Worm (Caenorhabditis elegans) whole organism, young adult: Measurements from ENCODE around the gene srw-102.
A peak's percentile ranks its signal among the peaks of the same experiment; 100 is the strongest.

Experiments used
- B0019.2 ChIP-seq: fragments of 200-800 bp; sonication (Bioruptor generic); conservative IDR thresholded peaks from 2 replicates; pipeline ENCODE4 v1.3.6; 2022; ENCODE audit warnings: missing genetic modification reagents, missing genetic modification characterization, missing compliant biosample characterization
- C06A6.2 ChIP-seq: fragments of 200-800 bp; sonication (Bioruptor generic); conservative IDR thresholded peaks from 2 replicates; pipeline ENCODE4 v1.3.6; 2022; ENCODE audit warnings: missing genetic modification characterization, missing compliant biosample characterization
- C17E4.6 ChIP-seq: fragments of 200-800 bp; sonication (Bioruptor generic); IDR thresholded peaks from 2 replicates; pipeline ENCODE4 v1.3.6; 2022; ENCODE audit warnings: missing genetic modification reagents, missing genetic modification characterization, missing compliant biosample characterization
- D2030.7 ChIP-seq: fragments of 200-800 bp; sonication (Bioruptor generic); IDR thresholded peaks from 2 replicates; pipeline ENCODE4 v1.3.6; 2022; ENCODE audit warnings: missing genetic modification reagents, missing genetic modification characterization, missing compliant biosample characterization
- K11D2.4 ChIP-seq: fragments of 200-800 bp; sonication (Bioruptor generic); IDR thresholded peaks from 2 replicates; pipeline ENCODE4 v1.3.6; 2022; ENCODE audit warnings: missing genetic modification reagents, missing genetic modification characterization, missing compliant biosample characterization
- ama-1 ChIP-seq, 3 experiments: fragments of 150-350 bp in 1 of 3; sonication (generic microtip) in 2 of 3; optimal IDR thresholded peaks; 2 replicates each; lab custom pipeline; 2014 to 2018; ENCODE audit warnings: missing biosample characterization in 2 of 3, missing genetic modification characterization in 2 of 3, missing genetic modification reagents in 2 of 3
- egl-44 ChIP-seq: fragments of 200-800 bp; sonication (Bioruptor generic); IDR thresholded peaks from 2 replicates; pipeline ENCODE4 v1.3.6; 2022; ENCODE audit warnings: missing genetic modification reagents, missing genetic modification characterization, missing compliant biosample characterization
- ets-4 ChIP-seq: fragments of 200-800 bp; sonication (Bioruptor generic); optimal IDR thresholded peaks from 2 replicates; lab custom pipeline; 2018; ENCODE audit warnings: mild to moderate bottlenecking, missing genetic modification characterization, missing compliant biosample characterization
- lin-54 ChIP-seq: fragments of 200-800 bp; sonication (Bioruptor generic); optimal IDR thresholded peaks from 2 replicates; lab custom pipeline; 2018; ENCODE audit warnings: mild to moderate bottlenecking, missing genetic modification characterization, missing compliant biosample characterization
- lsl-1 ChIP-seq: fragments of 200-800 bp; sonication (Bioruptor generic); optimal IDR thresholded peaks from 2 replicates; lab custom pipeline; 2018; ENCODE audit warnings: mild to moderate bottlenecking, missing genetic modification characterization, moderate library complexity, missing compliant biosample characterization
- madf-3 ChIP-seq: fragments of 200-800 bp; sonication (Bioruptor generic); IDR thresholded peaks from 2 replicates; pipeline ENCODE4 v1.3.6; 2022; ENCODE audit warnings: missing genetic modification reagents, missing genetic modification characterization, missing compliant biosample characterization
- madf-6 ChIP-seq: fragments of 200-800 bp; sonication (Bioruptor generic); IDR thresholded peaks from 2 replicates; pipeline ENCODE4 v1.3.6; 2022; ENCODE audit warnings: missing genetic modification reagents, missing genetic modification characterization, missing compliant biosample characterization
- nfya-2 ChIP-seq: fragments of 200-800 bp; sonication (Bioruptor generic); IDR thresholded peaks from 2 replicates; pipeline ENCODE4 v1.3.6; 2022; ENCODE audit warnings: missing genetic modification reagents, missing genetic modification characterization, missing compliant biosample characterization
- nhr-80 ChIP-seq: sonication (generic microtip); optimal IDR thresholded peaks from 2 replicates; lab custom pipeline; 2016; ENCODE audit warnings: missing genetic modification characterization, missing compliant biosample characterization
- pha-4 ChIP-seq: fragments of 150-350 bp; sonication (generic microtip); optimal IDR thresholded peaks from 2 replicates; lab custom pipeline; 2014; ENCODE audit warnings: missing biosample characterization, missing genetic modification reagents, missing genetic modification characterization
- ztf-22 ChIP-seq: fragments of 200-800 bp; sonication (Bioruptor generic); optimal IDR thresholded peaks from 2 replicates; lab custom pipeline; 2018; ENCODE audit warnings: mild to moderate bottlenecking, missing genetic modification characterization, moderate library complexity, missing compliant biosample characterization

The srw-102 gene

ce11 chrV:1760682-1761081 is 40.7 kb downstream of the srw-102 start, which contains the start of gene clec-205:
clec-205 (plus strand) TSS chrV:1760893.
- TF ChIP-seq B0019.2 (GFP tag; lab: Robert Waterston, UW) = no peak
- peak; percentile 46 for TF ChIP-seq nhr-80 (tag; lab: Kevin White, UChicago)

- TF ChIP-seq egl-44 (GFP tag; lab: Robert Waterston, UW) = no peak
- no peak for TF ChIP-seq ztf-22
- TF ChIP-seq ets-4 (GFP tag; lab: Kevin White, UChicago) = no peak
- TF ChIP-seq madf-6 = no peak
- TF ChIP-seq lin-54 (GFP tag; lab: Kevin White, UChicago) = no peak
- no peak for TF ChIP-seq D2030.7
- no peak for TF ChIP-seq C06A6.2 (GFP tag; lab: Robert Waterston, UW)
- no peak for TF ChIP-seq nfya-2 (GFP tag; lab: Robert Waterston, UW)
- no peak for TF ChIP-seq ama-1 (optimal IDR thresholded peaks at IDR 0.05; lab: Kevin White, UChicago)
- no peak for TF ChIP-seq ama-1 (GFP tag; optimal IDR thresholded peaks at IDR 0.05; lab: Kevin White, UChicago)
- TF ChIP-seq pha-4 = no peak
- TF ChIP-seq C17E4.6 (GFP tag; lab: Robert Waterston, UW) = no peak
- TF ChIP-seq madf-3 (GFP tag; lab: Robert Waterston, UW) = no peak
- TF ChIP-seq lsl-1 (GFP tag; lab: Kevin White, UChicago) = no peak
- TF ChIP-seq K11D2.4 (GFP tag; lab: Robert Waterston, UW) = no peak
These were observed 47.4 kb downstream of the srw-102 start for ce11 chrV:1767427-1767826.
